Fruit fly (Drosophila melanogaster) whole organism, embryonic: Measurements from ENCODE around the gene ATPsynbeta.

Experiments used
- Atf6 ChIP-seq: fragments of 200-800 bp; sonication (Bioruptor generic); IDR thresholded peaks from 2 replicates; pipeline ENCODE4 v1.3.6; 2022; ENCODE audit warnings: missing biosample characterization, missing genetic modification characterization
- B-H2 ChIP-seq: fragments of 200-800 bp; sonication (Bioruptor generic); optimal IDR thresholded peaks from 2 replicates; lab custom pipeline; 2018; ENCODE audit warnings: missing biosample characterization, mild to moderate bottlenecking, missing genetic modification characterization
- Blimp-1 ChIP-seq: fragments of 200-800 bp; sonication (Bioruptor generic); optimal IDR thresholded peaks from 3 replicates; lab custom pipeline; 2018; ENCODE audit warnings: missing biosample characterization, missing genetic modification characterization, mild to moderate bottlenecking, moderate library complexity, missing genetic modification reagents
- CG10267 ChIP-seq: fragments of 200-800 bp; sonication (Bioruptor generic); optimal IDR thresholded peaks from 2 replicates; lab custom pipeline; 2018; ENCODE audit warnings: missing biosample characterization, mild to moderate bottlenecking, missing genetic modification characterization, moderate library complexity
- CG10274 ChIP-seq: fragments of 200-800 bp; sonication (Bioruptor generic); optimal IDR thresholded peaks from 3 replicates; lab custom pipeline; 2017; ENCODE audit warnings: missing biosample characterization, mild to moderate bottlenecking, missing genetic modification characterization
- CG11085 ChIP-seq: fragments of 200-800 bp; sonication (Bioruptor generic); IDR thresholded peaks from 2 replicates; pipeline ENCODE4 v1.3.6; 2022; ENCODE audit warnings: missing biosample characterization, missing genetic modification characterization
- CG13775 ChIP-seq: fragments of 200-800 bp; sonication (Bioruptor generic); optimal IDR thresholded peaks from 3 replicates; lab custom pipeline; 2017; ENCODE audit warnings: missing biosample characterization, mild to moderate bottlenecking, missing genetic modification characterization
- CG14050 ChIP-seq: fragments of 200-800 bp; sonication (Bioruptor generic); IDR thresholded peaks from 3 replicates; pipeline ENCODE4 v1.3.6; 2022; ENCODE audit warnings: missing biosample characterization, missing genetic modification characterization
- CG14860 ChIP-seq: fragments of 200-800 bp; sonication (Bioruptor generic); IDR thresholded peaks from 3 replicates; pipeline ENCODE4 v1.3.6; 2022; ENCODE audit warnings: missing biosample characterization, missing genetic modification characterization; ENCODE audit not compliant: partially characterized antibody
- CG15269 ChIP-seq: fragments of 200-800 bp; sonication (Bioruptor generic); optimal IDR thresholded peaks from 2 replicates; lab custom pipeline; 2018; ENCODE audit warnings: missing biosample characterization, mild to moderate bottlenecking, missing genetic modification characterization, moderate library complexity
- CG16815 ChIP-seq: fragments of 200-800 bp; sonication (Bioruptor generic); optimal IDR thresholded peaks from 3 replicates; lab custom pipeline; 2017; ENCODE audit warnings: missing biosample characterization, mild to moderate bottlenecking, missing genetic modification characterization
- CG2202 ChIP-seq: fragments of 200-800 bp; sonication (Bioruptor generic); optimal IDR thresholded peaks from 2 replicates; lab custom pipeline; 2018; ENCODE audit warnings: missing biosample characterization, mild to moderate bottlenecking, missing genetic modification characterization
- CG31365 ChIP-seq: fragments of 200-800 bp; sonication (Bioruptor generic); optimal IDR thresholded peaks from 2 replicates; lab custom pipeline; 2018; ENCODE audit warnings: missing biosample characterization, mild to moderate bottlenecking, missing genetic modification characterization
- CG3407 ChIP-seq: fragments of 200-800 bp; sonication (Bioruptor generic); optimal IDR thresholded peaks from 2 replicates; lab custom pipeline; 2018; ENCODE audit warnings: missing biosample characterization, mild to moderate bottlenecking, missing genetic modification characterization
- CG7786 ChIP-seq: fragments of 200-800 bp; sonication (Bioruptor generic); optimal IDR thresholded peaks from 2 replicates; lab custom pipeline; 2016; ENCODE audit warnings: missing biosample characterization, missing genetic modification characterization
- CG8281 ChIP-seq: fragments of 200-800 bp; sonication (Bioruptor generic); optimal IDR thresholded peaks from 2 replicates; lab custom pipeline; 2018; ENCODE audit warnings: missing biosample characterization, mild to moderate bottlenecking, missing genetic modification characterization, moderate library complexity
- CG8359 ChIP-seq: fragments of 200-800 bp; sonication (Bioruptor generic); optimal IDR thresholded peaks from 2 replicates; lab custom pipeline; 2017; ENCODE audit warnings: missing biosample characterization, mild to moderate bottlenecking, missing genetic modification characterization, borderline replicate concordance
- CG9727 ChIP-seq: fragments of 200-800 bp; sonication (Bioruptor generic); optimal IDR thresholded peaks from 3 replicates; lab custom pipeline; 2017; ENCODE audit warnings: missing biosample characterization, mild to moderate bottlenecking, missing genetic modification characterization
- D19A ChIP-seq: fragments of 200-800 bp; optimal IDR thresholded peaks from 3 replicates; lab custom pipeline; 2019; ENCODE audit warnings: missing biosample characterization, mild to moderate bottlenecking, missing genetic modification characterization, moderate library complexity
- Dfd ChIP-seq, 2 experiments: fragments of >200 bp; optimal IDR thresholded peaks; 2 replicates each; lab custom pipeline; 2017; ENCODE audit warnings: missing biosample characterization in 2 of 2, missing genetic modification characterization in 2 of 2
- Doc3 ChIP-seq: fragments of 200-800 bp; sonication (Bioruptor generic); IDR thresholded peaks from 3 replicates; pipeline ENCODE4 v1.3.6; 2022; ENCODE audit warnings: missing biosample characterization, missing genetic modification characterization; ENCODE audit not compliant: partially characterized antibody
- Elba2 ChIP-seq: fragments of 200-800 bp; sonication (Bioruptor generic); optimal IDR thresholded peaks from 3 replicates; lab custom pipeline; 2016; ENCODE audit warnings: missing biosample characterization, missing genetic modification characterization
- Fer2 ChIP-seq: fragments of 200-800 bp; sonication (Bioruptor generic); optimal IDR thresholded peaks from 2 replicates; lab custom pipeline; 2018; ENCODE audit warnings: missing biosample characterization, mild to moderate bottlenecking, missing genetic modification characterization, moderate library complexity
- HmgZ ChIP-seq: fragments of 200-800 bp; sonication (Bioruptor generic); optimal IDR thresholded peaks from 2 replicates; lab custom pipeline; 2018; ENCODE audit warnings: missing biosample characterization, mild to moderate bottlenecking, missing genetic modification characterization
- Lim3 ChIP-seq: fragments of 200-800 bp; sonication (Bioruptor generic); IDR thresholded peaks from 2 replicates; pipeline ENCODE4 v1.3.6; 2022; ENCODE audit warnings: missing biosample characterization, missing genetic modification characterization
- Med ChIP-seq: fragments of 200-800 bp; sonication (Bioruptor generic); peaks from one replicate; lab custom pipeline; 2016; ENCODE audit warnings: missing biosample characterization, missing genetic modification characterization, mild to moderate bottlenecking, inconsistent platforms, moderate library complexity
- Myb ChIP-seq: fragments of 200-800 bp; sonication (Bioruptor generic); optimal IDR thresholded peaks from 2 replicates; lab custom pipeline; 2016; ENCODE audit warnings: missing biosample characterization, missing genetic modification characterization
- Optix ChIP-seq: fragments of 200-800 bp; sonication (Bioruptor generic); IDR thresholded peaks from 3 replicates; pipeline ENCODE4 v1.3.6; 2022; ENCODE audit warnings: missing biosample characterization, missing genetic modification characterization
- Ptx1 ChIP-seq: fragments of 200-800 bp; sonication (Bioruptor generic); IDR thresholded peaks from 2 replicates; pipeline ENCODE4 v1.3.6; 2022; ENCODE audit warnings: missing biosample characterization, missing genetic modification characterization
- Ravus ChIP-seq: fragments of 200-800 bp; sonication (Bioruptor generic); IDR thresholded peaks from 2 replicates; pipeline ENCODE4 v1.3.6; 2022; ENCODE audit warnings: missing biosample characterization, missing genetic modification characterization
- ase ChIP-seq: fragments of 200-800 bp; sonication (Bioruptor generic); IDR thresholded peaks from 3 replicates; pipeline ENCODE4 v1.3.6; 2022; ENCODE audit warnings: missing biosample characterization, missing genetic modification characterization
- da ChIP-seq: fragments of 200-800 bp; sonication (Bioruptor generic); optimal IDR thresholded peaks from 2 replicates; lab custom pipeline; 2016; ENCODE audit warnings: missing biosample characterization, missing genetic modification characterization
- dmrt99B ChIP-seq: fragments of 200-800 bp; sonication (Bioruptor generic); optimal IDR thresholded peaks from 2 replicates; lab custom pipeline; 2018; ENCODE audit warnings: missing biosample characterization, mild to moderate bottlenecking, missing genetic modification characterization, moderate library complexity
- fd102C ChIP-seq: fragments of 200-800 bp; sonication (Bioruptor generic); optimal IDR thresholded peaks from 2 replicates; lab custom pipeline; 2018; ENCODE audit warnings: missing biosample characterization, mild to moderate bottlenecking, missing genetic modification characterization, moderate library complexity
- gce ChIP-seq: fragments of 200-800 bp; sonication (Bioruptor generic); IDR thresholded peaks from 3 replicates; pipeline ENCODE4 v1.3.6; 2022; ENCODE audit warnings: missing biosample characterization, missing genetic modification characterization
- gem ChIP-seq: fragments of 200-800 bp; sonication (Bioruptor generic); optimal IDR thresholded peaks from 2 replicates; lab custom pipeline; 2019; ENCODE audit warnings: missing biosample characterization, mild to moderate bottlenecking, missing genetic modification characterization, moderate library complexity
- gfzf ChIP-seq: fragments of 200-800 bp; sonication (Bioruptor generic); optimal IDR thresholded peaks from 2 replicates; lab custom pipeline; 2016; ENCODE audit warnings: missing biosample characterization, mild to moderate bottlenecking, missing genetic modification characterization, moderate library complexity
- gt ChIP-seq: fragments of 200-800 bp; sonication (Bioruptor generic); IDR thresholded peaks from 2 replicates; pipeline ENCODE4 v1.3.6; 2022; ENCODE audit warnings: missing biosample characterization, missing genetic modification characterization
- hth ChIP-seq: fragments of >200 bp; optimal IDR thresholded peaks from 2 replicates; lab custom pipeline; 2017; ENCODE audit warnings: inconsistent platforms
- knrl ChIP-seq: fragments of 200-800 bp; sonication (Bioruptor generic); IDR thresholded peaks from 3 replicates; pipeline ENCODE4 v1.3.6; 2022; ENCODE audit warnings: missing biosample characterization, missing genetic modification characterization; ENCODE audit not compliant: partially characterized antibody
- otp ChIP-seq: fragments of 200-800 bp; sonication (Bioruptor generic); IDR thresholded peaks from 3 replicates; pipeline ENCODE4, ENCODE4 v1.3.6; 2022; ENCODE audit warnings: missing biosample characterization, missing genetic modification characterization
- p53 ChIP-seq: fragments of 200-800 bp; sonication (Bioruptor generic); optimal IDR thresholded peaks from 2 replicates; lab custom pipeline; 2016; ENCODE audit warnings: missing biosample characterization, missing genetic modification characterization
- pita ChIP-seq: fragments of 200-800 bp; sonication (Bioruptor generic); optimal IDR thresholded peaks from 2 replicates; lab custom pipeline; 2017; ENCODE audit warnings: missing biosample characterization, mild to moderate bottlenecking, missing genetic modification characterization
- sens ChIP-seq: fragments of 200-800 bp; sonication (Bioruptor generic); peaks from one replicate; lab custom pipeline; 2016; ENCODE audit warnings: missing biosample characterization, missing genetic modification characterization
- slbo ChIP-seq: fragments of 200-800 bp; sonication (Bioruptor generic); IDR thresholded peaks from 2 replicates; pipeline ENCODE4 v1.3.6; 2022; ENCODE audit warnings: missing biosample characterization, missing genetic modification characterization
- stc ChIP-seq: fragments of 200-800 bp; sonication (Bioruptor generic); IDR thresholded peaks from 2 replicates; pipeline ENCODE4 v1.3.6; 2022; ENCODE audit warnings: missing biosample characterization, missing genetic modification characterization
- tgo ChIP-seq: fragments of 200-800 bp; sonication (Bioruptor generic); IDR thresholded peaks from 3 replicates; pipeline ENCODE4 v1.3.6; 2022; ENCODE audit warnings: missing biosample characterization, missing genetic modification characterization
- toy ChIP-seq: fragments of 200-800 bp; sonication (Bioruptor generic); IDR thresholded peaks from 2 replicates; pipeline ENCODE4 v1.3.6; 2022; ENCODE audit warnings: missing biosample characterization, missing genetic modification characterization
- trh ChIP-seq: fragments of 200-800 bp; sonication (Bioruptor generic); optimal IDR thresholded peaks from 2 replicates; lab custom pipeline; 2016; ENCODE audit warnings: missing biosample characterization, missing genetic modification characterization
- vvl ChIP-seq: fragments of 200-800 bp; sonication (Bioruptor generic); IDR thresholded peaks from 2 replicates; pipeline ENCODE4 v1.3.6; 2022; ENCODE audit warnings: missing biosample characterization, missing genetic modification characterization
- yki ChIP-seq: fragments of >200 bp; optimal IDR thresholded peaks from 3 replicates; lab custom pipeline; 2018

ATPsynbeta gene

dm6 chr4:982791-983407 is 48.4 kb upstream of the ATPsynbeta start (continued):
- TF ChIP-seq Atf6 (GFP tag; lab: Robert Waterston, UW) (peak; percentile 73; the same call in 1 of the 2 replicates), Med (GFP tag; lab: Kevin White, UChicago) (peak; percentile 91), Doc3 (no peak), tgo (GFP tag; lab: Robert Waterston, UW) (peak; percentile 78), otp (GFP tag; lab: Robert Waterston, UW) (no peak; the same call in 2 of the 3 replicates), CG11085 (GFP tag; lab: Robert Waterston, UW) (no peak), CG14860 (no peak), Myb (GFP tag; lab: Kevin White, UChicago) (peak; percentile 45), Ravus (GFP tag; lab: Robert Waterston, UW) (peak; percentile 26; the same call in 1 of the 2 replicates), Optix (GFP tag; lab: Robert Waterston, UW) (no peak; the same call in 2 of the 3 replicates), Dfd (GFP tag; optimal IDR thresholded peaks at IDR 0.05; lab: Kevin White, UChicago) (no peak), knrl (GFP tag; lab: Robert Waterston, UW) (no peak), Elba2 (no peak), Blimp-1 (GFP tag; lab: Kevin White, UChicago) (no peak), CG10274 (GFP tag; lab: Kevin White, UChicago) (no peak), Lim3 (GFP tag; lab: Robert Waterston, UW) (no peak), CG8281 (tag; lab: Kevin White, UChicago) (peak; percentile 29), CG10267 (peak; percentile 78), CG3407 (peak; percentile 80), trh (GFP tag; lab: Kevin White, UChicago) (peak; percentile 45), hth (lab: Kevin White, UChicago) (no peak), fd102C (no peak), ase (GFP tag; lab: Robert Waterston, UW) (no peak; the same call in 2 of the 3 replicates), CG16815 (GFP tag; lab: Kevin White, UChicago) (peak; percentile 52), slbo (GFP tag; lab: Robert Waterston, UW) (no peak), CG9727 (GFP tag; lab: Kevin White, UChicago) (peak; percentile 82), D19A (tag; lab: Kevin White, UChicago) (peak; percentile 70), sens (GFP tag; lab: Kevin White, UChicago) (peak; percentile 98), dmrt99B (tag; lab: Kevin White, UChicago) (peak; percentile 83), CG2202 (tag; lab: Kevin White, UChicago) (peak; percentile 55), CG7786 (peak; percentile 61), B-H2 (GFP tag; lab: Kevin White, UChicago) (no peak), da (GFP tag; lab: Kevin White, UChicago) (peak; percentile 55), CG8359 (GFP tag; lab: Kevin White, UChicago) (peak; percentile 22), CG13775 (peak; percentile 67), pita (GFP tag; lab: Kevin White, UChicago) (no peak), HmgZ (tag; lab: Kevin White, UChicago) (peak; percentile 50), CG31365 (tag; lab: Kevin White, UChicago) (no peak), gem (tag; lab: Kevin White, UChicago) (peak; percentile 87), stc (GFP tag; lab: Robert Waterston, UW) (peak; percentile 72), Fer2 (tag; lab: Kevin White, UChicago) (no peak), CG15269 (tag; lab: Kevin White, UChicago) (no peak), p53 (peak; percentile 25), gce (GFP tag; lab: Robert Waterston, UW) (peak; percentile 84), yki (lab: Kevin White, UChicago) (no peak), gt (GFP tag; lab: Robert Waterston, UW) (no peak), gfzf (GFP tag; lab: Kevin White, UChicago) (no peak), Ptx1 (GFP tag; lab: Robert Waterston, UW) (no peak; the same call in 1 of the 2 replicates), CG14050 (peak; percentile 54; the same call in 2 of the 3 replicates), vvl (GFP tag; lab: Robert Waterston, UW) (peak; percentile 93; the same call in 1 of the 2 replicates), toy (GFP tag; lab: Robert Waterston, UW) (no peak; the same call in 1 of the 2 replicates)
